Fruit fly (Drosophila melanogaster) whole organism, embryonic: ENCODE measurements around the gene CG15728.

Experiments
- Bgb ChIP-seq: fragments of 200-800 bp; sonication (Bioruptor generic); IDR thresholded peaks from 2 replicates; pipeline ENCODE4 v1.3.6; 2022; ENCODE audit warnings: missing biosample characterization, missing genetic modification characterization; ENCODE audit not compliant: partially characterized antibody
- CG10147 ChIP-seq: fragments of 200-800 bp; sonication (Bioruptor generic); optimal IDR thresholded peaks from 2 replicates; lab custom pipeline; 2019; ENCODE audit warnings: missing biosample characterization, mild to moderate bottlenecking, missing genetic modification characterization, moderate library complexity
- CG11398 ChIP-seq: fragments of 200-800 bp; sonication (Bioruptor generic); optimal IDR thresholded peaks from 2 replicates; lab custom pipeline; 2016; ENCODE audit warnings: missing biosample characterization, missing genetic modification characterization
- CG12104 ChIP-seq: fragments of 200-800 bp; sonication (Bioruptor generic); optimal IDR thresholded peaks from 3 replicates; lab custom pipeline; 2016; ENCODE audit warnings: missing biosample characterization, missing genetic modification characterization
- CG12659 ChIP-seq: fragments of 200-800 bp; sonication (Bioruptor generic); optimal IDR thresholded peaks from 3 replicates; lab custom pipeline; 2017; ENCODE audit warnings: mild to moderate bottlenecking, missing biosample characterization, missing genetic modification reagents, missing genetic modification characterization
- CG12942 ChIP-seq: fragments of 200-800 bp; sonication (Bioruptor generic); optimal IDR thresholded peaks from 3 replicates; lab custom pipeline; 2016; ENCODE audit warnings: missing biosample characterization, missing genetic modification characterization
- CG13624 ChIP-seq: fragments of 200-800 bp; sonication (Bioruptor generic); optimal IDR thresholded peaks from 2 replicates; lab custom pipeline; 2016; ENCODE audit warnings: missing biosample characterization, missing genetic modification characterization
- CG15514 ChIP-seq: fragments of 200-800 bp; sonication (Bioruptor generic); optimal IDR thresholded peaks from 3 replicates; lab custom pipeline; 2017; ENCODE audit warnings: missing biosample characterization, missing genetic modification characterization, mild to moderate bottlenecking, moderate library complexity, missing genetic modification reagents
- CG16813 ChIP-seq: fragments of 200-800 bp; sonication (Bioruptor generic); IDR thresholded peaks from 3 replicates; pipeline ENCODE4 v1.3.6; 2022; ENCODE audit warnings: missing biosample characterization, missing genetic modification characterization; ENCODE audit not compliant: partially characterized antibody
- CG17328 ChIP-seq: fragments of 200-800 bp; sonication (Bioruptor generic); IDR thresholded peaks from 2 replicates; pipeline ENCODE4 v1.3.6; 2022; ENCODE audit warnings: missing biosample characterization, missing genetic modification characterization
- CG17385 ChIP-seq: fragments of 200-800 bp; sonication (Bioruptor generic); optimal IDR thresholded peaks from 3 replicates; lab custom pipeline; 2018; ENCODE audit warnings: missing biosample characterization, mild to moderate bottlenecking, missing genetic modification characterization
- CG17912 ChIP-seq: fragments of 200-800 bp; sonication (Bioruptor generic); optimal IDR thresholded peaks from 2 replicates; lab custom pipeline; 2018; ENCODE audit warnings: missing biosample characterization, mild to moderate bottlenecking, missing genetic modification characterization
- CG18011 ChIP-seq: fragments of 200-800 bp; sonication (Bioruptor generic); optimal IDR thresholded peaks from 2 replicates; lab custom pipeline; 2017; ENCODE audit warnings: missing biosample characterization, missing genetic modification characterization, mild to moderate bottlenecking, moderate library complexity, missing genotype
- CG18476 ChIP-seq: fragments of 200-800 bp; sonication (Bioruptor generic); optimal IDR thresholded peaks from 2 replicates; lab custom pipeline; 2016; ENCODE audit warnings: missing biosample characterization, mild to moderate bottlenecking, missing genetic modification characterization
- CG31224 ChIP-seq: fragments of 200-800 bp; sonication (Bioruptor generic); IDR thresholded peaks from 2 replicates; pipeline ENCODE4 v1.3.6; 2022; ENCODE audit warnings: missing biosample characterization, missing genetic modification characterization
- CG3281 ChIP-seq: fragments of 200-800 bp; sonication (Bioruptor generic); optimal IDR thresholded peaks from 3 replicates; lab custom pipeline; 2017; ENCODE audit warnings: missing biosample characterization, mild to moderate bottlenecking, missing genetic modification characterization
- CG34224 ChIP-seq: fragments of 200-800 bp; sonication (Bioruptor generic); IDR thresholded peaks from 3 replicates; pipeline ENCODE4 v1.3.6; 2022; ENCODE audit warnings: missing biosample characterization, missing genetic modification characterization; ENCODE audit not compliant: partially characterized antibody
- CG4707 ChIP-seq: fragments of 200-800 bp; sonication (Bioruptor generic); optimal IDR thresholded peaks from 2 replicates; lab custom pipeline; 2018; ENCODE audit warnings: missing biosample characterization, mild to moderate bottlenecking, missing genetic modification characterization, moderate library complexity
- CG5245 ChIP-seq: fragments of 200-800 bp; sonication (Bioruptor generic); optimal IDR thresholded peaks from 3 replicates; lab custom pipeline; 2016; ENCODE audit warnings: missing biosample characterization, missing genetic modification characterization
- CG7987 ChIP-seq: fragments of 200-800 bp; sonication (Bioruptor generic); optimal IDR thresholded peaks from 2 replicates; lab custom pipeline; 2018; ENCODE audit warnings: missing biosample characterization, mild to moderate bottlenecking, missing genetic modification characterization, moderate library complexity
- CG8388 ChIP-seq: fragments of 200-800 bp; sonication (Bioruptor generic); optimal IDR thresholded peaks from 2 replicates; lab custom pipeline; 2019; ENCODE audit warnings: missing biosample characterization, mild to moderate bottlenecking, missing genetic modification characterization, moderate library complexity
- CG9797 ChIP-seq: fragments of 200-800 bp; sonication (Bioruptor generic); optimal IDR thresholded peaks from 3 replicates; lab custom pipeline; 2018; ENCODE audit warnings: missing biosample characterization, mild to moderate bottlenecking, missing genetic modification characterization
- CG9932 ChIP-seq: fragments of 200-800 bp; sonication (Bioruptor generic); IDR thresholded peaks from 2 replicates; pipeline ENCODE4 v1.3.6; 2022; ENCODE audit warnings: missing biosample characterization, missing genetic modification characterization
- Camta ChIP-seq: fragments of 200-800 bp; sonication (Bioruptor generic); optimal IDR thresholded peaks from 2 replicates; lab custom pipeline; 2016; ENCODE audit warnings: missing biosample characterization, missing genetic modification characterization
- CrebB ChIP-seq: fragments of 200-800 bp; sonication (Bioruptor generic); optimal IDR thresholded peaks from 3 replicates; lab custom pipeline; 2018; ENCODE audit warnings: missing biosample characterization, mild to moderate bottlenecking, missing genetic modification characterization
- Drgx ChIP-seq: fragments of 200-800 bp; sonication (Bioruptor generic); IDR thresholded peaks from 2 replicates; pipeline ENCODE4 v1.3.6; 2022; ENCODE audit warnings: missing biosample characterization, missing genetic modification characterization
- H15 ChIP-seq: fragments of 200-800 bp; sonication (Bioruptor generic); IDR thresholded peaks from 3 replicates; pipeline ENCODE4 v1.3.6; 2022; ENCODE audit warnings: missing biosample characterization, missing genetic modification characterization
- HmgZ ChIP-seq: fragments of 200-800 bp; sonication (Bioruptor generic); optimal IDR thresholded peaks from 2 replicates; lab custom pipeline; 2018; ENCODE audit warnings: missing biosample characterization, mild to moderate bottlenecking, missing genetic modification characterization
- Lim3 ChIP-seq: fragments of 200-800 bp; sonication (Bioruptor generic); IDR thresholded peaks from 2 replicates; pipeline ENCODE4 v1.3.6; 2022; ENCODE audit warnings: missing biosample characterization, missing genetic modification characterization
- Nf-YB ChIP-seq: fragments of 200-800 bp; sonication (Bioruptor generic); optimal IDR thresholded peaks from 3 replicates; lab custom pipeline; 2019; ENCODE audit warnings: missing biosample characterization, mild to moderate bottlenecking, missing genetic modification characterization, moderate library complexity
- Pdp1 ChIP-seq, 2 experiments: fragments of 200-800 bp; sonication (Bioruptor generic); optimal IDR thresholded peaks; 3 replicates each; lab custom pipeline; 2016; ENCODE audit warnings: missing biosample characterization in 2 of 2, missing genetic modification characterization in 2 of 2, mild to moderate bottlenecking in 1 of 2, moderate library complexity in 1 of 2
- ato ChIP-seq: fragments of 200-800 bp; sonication (Bioruptor generic); IDR thresholded peaks from 2 replicates; pipeline ENCODE4 v1.3.6; 2022; ENCODE audit warnings: missing biosample characterization, missing genetic modification characterization; ENCODE audit not compliant: partially characterized antibody
- az2 ChIP-seq: fragments of 200-800 bp; sonication (Bioruptor generic); optimal IDR thresholded peaks from 3 replicates; lab custom pipeline; 2016; ENCODE audit warnings: missing biosample characterization, missing genetic modification characterization
- dm ChIP-seq: fragments of 200-800 bp; sonication (Bioruptor generic); optimal IDR thresholded peaks from 3 replicates; lab custom pipeline; 2016; ENCODE audit warnings: missing biosample characterization, missing genetic modification characterization
- gcm ChIP-seq: fragments of 200-800 bp; sonication (Bioruptor generic); optimal IDR thresholded peaks from 2 replicates; lab custom pipeline; 2019; ENCODE audit warnings: missing biosample characterization, mild to moderate bottlenecking, missing genetic modification characterization, moderate library complexity
- h ChIP-seq: fragments of >200 bp; optimal IDR thresholded peaks from 2 replicates; lab custom pipeline; 2017
- ham ChIP-seq: fragments of 200-800 bp; sonication (Bioruptor generic); IDR thresholded peaks from 2 replicates; pipeline ENCODE4 v1.3.6; 2022; ENCODE audit warnings: missing biosample characterization, missing genetic modification characterization
- insv ChIP-seq, 2 experiments: fragments of 200-800 bp; sonication (Bioruptor generic); optimal IDR thresholded peaks; 3 replicates each; lab custom pipeline; 2016 to 2018; ENCODE audit warnings: missing biosample characterization in 2 of 2, missing genetic modification characterization in 2 of 2
- kni ChIP-seq: fragments of 200-800 bp; sonication (Bioruptor generic); optimal IDR thresholded peaks from 3 replicates; lab custom pipeline; 2017; ENCODE audit warnings: mild to moderate bottlenecking, missing biosample characterization, missing genetic modification reagents, missing genetic modification characterization
- lov ChIP-seq, 2 experiments: fragments of 200-800 bp in 1 of 2; fragments of >200 bp in 1 of 2; sonication (Bioruptor generic) in 1 of 2; IDR thresholded peaks in 1 of 2; optimal IDR thresholded peaks in 1 of 2; 2 replicates in 1 of 2; 3 replicates in 1 of 2; pipeline versions ENCODE4 v1.3.6 to Lab custom; 2017 to 2022; ENCODE audit warnings: missing biosample characterization in 1 of 2, missing genetic modification characterization in 1 of 2
- pan ChIP-seq, 4 experiments: fragments of >200 bp in 3 of 4; fragments of 200-800 bp in 1 of 4; sonication (Bioruptor generic) in 1 of 4; optimal IDR thresholded peaks in 3 of 4; IDR thresholded peaks in 1 of 4; 2 replicates each; pipeline versions ENCODE4 v1.3.6 to Lab custom; 2017 to 2022; ENCODE audit warnings: missing biosample characterization in 2 of 4, missing genetic modification characterization in 2 of 4, mixed read lengths in 1 of 4
- ro ChIP-seq: fragments of 200-800 bp; sonication (Bioruptor generic); IDR thresholded peaks from 2 replicates; pipeline ENCODE4 v1.3.6; 2022; ENCODE audit warnings: missing biosample characterization, missing genetic modification characterization
- row ChIP-seq: fragments of 200-800 bp; sonication (Bioruptor generic); IDR thresholded peaks from 3 replicates; pipeline ENCODE4 v1.3.6; 2022; ENCODE audit warnings: missing biosample characterization, missing genetic modification characterization
- run ChIP-seq: fragments of 200-800 bp; sonication (Bioruptor generic); optimal IDR thresholded peaks from 3 replicates; lab custom pipeline; 2018; ENCODE audit warnings: missing biosample characterization, mild to moderate bottlenecking, missing genetic modification characterization
- sr ChIP-seq: fragments of 200-800 bp; sonication (Bioruptor generic); IDR thresholded peaks from 3 replicates; pipeline ENCODE4 v1.3.6; 2022; ENCODE audit warnings: missing biosample characterization, missing genetic modification characterization
- stwl ChIP-seq: fragments of 200-800 bp; sonication (Bioruptor generic); optimal IDR thresholded peaks from 3 replicates; lab custom pipeline; 2018; ENCODE audit warnings: missing biosample characterization, mild to moderate bottlenecking, missing genetic modification characterization, moderate library complexity
- yki ChIP-seq: fragments of >200 bp; optimal IDR thresholded peaks from 3 replicates; lab custom pipeline; 2018

CG15728 gene

dm6 chrX:12669659-12670488, 45.8 kb downstream of the CG15728 start (continued):
- TF ChIP-seq insv (GFP tag; optimal IDR thresholded peaks at IDR 0.05; lab: Kevin White, UChicago) (no peak), CG7987 (GFP tag; lab: Kevin White, UChicago) (no peak), ham (GFP tag; lab: Robert Waterston, UW) (no peak), CG18476 (GFP tag; lab: Kevin White, UChicago) (peak; percentile 30), CG12942 (GFP tag; lab: Kevin White, UChicago) (peak; percentile 42), stwl (no peak), CG17912 (GFP tag; lab: Kevin White, UChicago) (peak; percentile 37), ato (GFP tag; lab: Robert Waterston, UW) (no peak), h (lab: Kevin White, UChicago) (no peak), pan (optimal IDR thresholded peaks at IDR 0.05; lab: Kevin White, UChicago) (no peak), pan (GFP tag; optimal IDR thresholded peaks at IDR 0.05 in 1 of 2, IDR thresholded peaks at IDR 0.05 in 1 of 2) (peak in 1 of 2 experiments; percentile 52), dm (GFP tag; lab: Kevin White, UChicago) (no peak), CG31224 (GFP tag; lab: Robert Waterston, UW) (0 out of 2 replicates have a peak, but pooled peaks have one; percentile 39), CG10147 (GFP tag; lab: Kevin White, UChicago) (peak; percentile 57), Drgx (GFP tag; lab: Robert Waterston, UW) (peak; percentile 75), CG16813 (no peak), CG3281 (GFP tag; lab: Kevin White, UChicago) (peak; percentile 75), ro (no peak), CG8388 (GFP tag; lab: Kevin White, UChicago) (peak; percentile 41), Lim3 (GFP tag; lab: Robert Waterston, UW) (no peak), CG12659 (GFP tag; lab: Kevin White, UChicago) (peak; percentile 65), Nf-YB (GFP tag; lab: Kevin White, UChicago) (peak; percentile 35), Bgb (GFP tag; lab: Robert Waterston, UW) (no peak), CG17328 (GFP tag; lab: Robert Waterston, UW) (peak; percentile 48; the same call in 1 of the 2 replicates), CG9797 (no peak), Camta (peak; percentile 11), CrebB (peak; percentile 64), row (GFP tag; lab: Robert Waterston, UW) (peak; percentile 82), CG11398 (GFP tag; lab: Kevin White, UChicago) (peak; percentile 53), CG17385 (GFP tag; lab: Kevin White, UChicago) (peak; percentile 75), az2 (GFP tag; lab: Kevin White, UChicago) (peak; percentile 58), CG12104 (GFP tag; lab: Kevin White, UChicago) (no peak), CG13624 (GFP tag; lab: Kevin White, UChicago) (peak; percentile 65), run (tag; lab: Kevin White, UChicago) (no peak), CG4707 (peak; percentile 6), gcm (GFP tag; lab: Kevin White, UChicago) (no peak), CG9932 (GFP tag; lab: Robert Waterston, UW) (peak; percentile 87), H15 (peak; percentile 64; the same call in 1 of the 3 replicates), CG34224 (GFP tag; lab: Robert Waterston, UW) (no peak), lov (optimal IDR thresholded peaks at IDR 0.05; lab: Kevin White, UChicago) (no peak), lov (GFP tag; IDR thresholded peaks at IDR 0.05; lab: Robert Waterston, UW) (0 out of 3 replicates have a peak, but pooled peaks have one; percentile 45), kni (GFP tag; lab: Kevin White, UChicago) (no peak), yki (lab: Kevin White, UChicago) (no peak), CG18011 (GFP tag; lab: Kevin White, UChicago) (peak; percentile 60), CG5245 (GFP tag; lab: Kevin White, UChicago) (peak; percentile 46), CG15514 (peak; percentile 48), Pdp1 (GFP tag; optimal IDR thresholded peaks at IDR 0.05; lab: Kevin White, UChicago) (peak; percentile 52 to 88), sr (GFP tag; lab: Robert Waterston, UW) (0 out of 3 replicates have a peak, but pooled peaks have one; percentile 44), HmgZ (tag; lab: Kevin White, UChicago) (peak; percentile 70)
